Fruit fly (Drosophila melanogaster): Measurements from ENCODE around the gene CG13625.

The CG13625 gene

dm6 chr3R:24567427-24567771 lies 17.6 kb downstream of the CG13625 start (continued):
- TF ChIP-seq CG9817 (tag; optimal IDR thresholded peaks at IDR 0.05): peak; percentile 88
- peak; percentile 61 for TF ChIP-seq CG15011 (GFP tag; optimal IDR thresholded peaks at IDR 0.05)
- peak; percentile 57 for TF ChIP-seq zen (tag; optimal IDR thresholded peaks at IDR 0.05)
- no peak for TF ChIP-seq hkb (optimal IDR thresholded peaks at IDR 0.05)
- TF ChIP-seq hkb (GFP tag; IDR thresholded peaks at IDR 0.05): peak; percentile 94
- peak; percentile 79 for TF ChIP-seq CG17568 (GFP tag; optimal IDR thresholded peaks at IDR 0.05)
- TF ChIP-seq CG17385 (GFP tag; optimal IDR thresholded peaks at IDR 0.05): peak; percentile 82
- no peak for TF ChIP-seq fru (optimal IDR thresholded peaks at IDR 0.05)
- peak; percentile 93 for TF ChIP-seq bab2 (GFP tag; optimal IDR thresholded peaks at IDR 0.05)
- TF ChIP-seq CG18619 (GFP tag; optimal IDR thresholded peaks at IDR 0.05): peak; percentile 69
- TF ChIP-seq Awh (GFP tag; IDR thresholded peaks at IDR 0.05): peak; percentile 81
- peak; percentile 86 for TF ChIP-seq CG5245 (GFP tag; optimal IDR thresholded peaks at IDR 0.05)
- TF ChIP-seq E2f2 (GFP tag; IDR thresholded peaks at IDR 0.05): peak; percentile 69
- TF ChIP-seq sens-2 (GFP tag; IDR thresholded peaks at IDR 0.05): peak; percentile 83
- no peak for TF ChIP-seq Scr (GFP tag; IDR thresholded peaks at IDR 0.05; ENCODE audit: partially characterized antibody)
- peak; percentile 57 for TF ChIP-seq CG17802 (tag; optimal IDR thresholded peaks at IDR 0.05)
- no peak for TF ChIP-seq CG7963 (GFP tag; IDR thresholded peaks at IDR 0.05; ENCODE audit: partially characterized antibody)
- TF ChIP-seq az2 (GFP tag; optimal IDR thresholded peaks at IDR 0.05): peak; percentile 88
- TF ChIP-seq Gsc (GFP tag; IDR thresholded peaks at IDR 0.05): no peak
- TF ChIP-seq B-H2 (GFP tag; optimal IDR thresholded peaks at IDR 0.05): no peak
- peak; percentile 70 for TF ChIP-seq CG15073 (GFP tag; optimal IDR thresholded peaks at IDR 0.05)
- peak; percentile 81 for TF ChIP-seq CG1792 (GFP tag; optimal IDR thresholded peaks at IDR 0.05)
- peak; percentile 82 for TF ChIP-seq eyg (GFP tag; optimal IDR thresholded peaks at IDR 0.05)
- peak; percentile 82 for TF ChIP-seq CG43689 (GFP tag; IDR thresholded peaks at IDR 0.05)
- TF ChIP-seq NK7.1 (GFP tag; optimal IDR thresholded peaks at IDR 0.05): peak; percentile 82
- peak; percentile 27 for TF ChIP-seq trem (tag; optimal IDR thresholded peaks at IDR 0.05)
- TF ChIP-seq zf30C (GFP tag; optimal IDR thresholded peaks at IDR 0.05): peak; percentile 44
- TF ChIP-seq CG13775 (GFP tag; optimal IDR thresholded peaks at IDR 0.05): peak; percentile 70
- TF ChIP-seq CG9932 (GFP tag; IDR thresholded peaks at IDR 0.05): no peak; the same call in none of the 2 replicates
- TF ChIP-seq CG2120 (GFP tag; optimal IDR thresholded peaks at IDR 0.05): peak; percentile 92
- peak; percentile 79 for TF ChIP-seq CG6854 (GFP tag; optimal IDR thresholded peaks at IDR 0.05)
- TF ChIP-seq jing (GFP tag; optimal IDR thresholded peaks at IDR 0.05): peak; percentile 85
- TF ChIP-seq CG7987 (GFP tag; optimal IDR thresholded peaks at IDR 0.05): peak; percentile 61
- no peak for TF ChIP-seq hb (GFP tag; IDR thresholded peaks at IDR 0.05; ENCODE audit: partially characterized antibody)
- TF ChIP-seq CG7357 (GFP tag; IDR thresholded peaks at IDR 0.05): peak; percentile 76
- TF ChIP-seq en (GFP tag; optimal IDR thresholded peaks at IDR 0.05): peak; percentile 81
- peak; percentile 83 for TF ChIP-seq CG8944 (GFP tag; optimal IDR thresholded peaks at IDR 0.05)
- TF ChIP-seq Sox102F (GFP tag; optimal IDR thresholded peaks at IDR 0.05): peak; percentile 94
- peak; percentile 90 for TF ChIP-seq CG11456 (GFP tag; IDR thresholded peaks at IDR 0.05)
- peak; percentile 45 for TF ChIP-seq sima (GFP tag; optimal IDR thresholded peaks at IDR 0.05)
- TF ChIP-seq so (GFP tag; IDR thresholded peaks at IDR 0.05): peak; percentile 93
- TF ChIP-seq CG6683 (GFP tag; optimal IDR thresholded peaks at IDR 0.05): peak; percentile 64
- TF ChIP-seq chinmo (GFP tag; IDR thresholded peaks at IDR 0.05; ENCODE audit: partially characterized antibody): peak; percentile 67; the same call in 1 of the 4 replicates
- TF ChIP-seq CG30431 (GFP tag; optimal IDR thresholded peaks at IDR 0.05): peak; percentile 81
- TF ChIP-seq CG12942 (GFP tag; optimal IDR thresholded peaks at IDR 0.05): peak; percentile 81
- peak; percentile 79; the same call in 2 of the 3 replicates for TF ChIP-seq gce (GFP tag; IDR thresholded peaks at IDR 0.05)
- TF ChIP-seq CG12769 (tag; optimal IDR thresholded peaks at IDR 0.05): peak; percentile 95
- TF ChIP-seq CG10147 (GFP tag; optimal IDR thresholded peaks at IDR 0.05): peak; percentile 67
- peak; percentile 72 for TF ChIP-seq dm (GFP tag; optimal IDR thresholded peaks at IDR 0.05)
- peak; percentile 55 for TF ChIP-seq Vsx1 (GFP tag; optimal IDR thresholded peaks at IDR 0.05)
- peak; percentile 66 for TF ChIP-seq BtbVII (GFP tag; optimal IDR thresholded peaks at IDR 0.05)
- no peak for TF ChIP-seq ato (GFP tag; IDR thresholded peaks at IDR 0.05; ENCODE audit: partially characterized antibody)

Measured in whole organism, embryonic.